Fruit fly (Drosophila melanogaster) whole organism, embryonic: ENCODE data around the gene cv-c.

ENCODE experiments used
- ATbp ChIP-seq: fragments of 200-800 bp; sonication (Bioruptor generic); optimal IDR thresholded peaks from 2 replicates; lab custom pipeline; 2017; ENCODE audit warnings: missing biosample characterization, mild to moderate bottlenecking, missing genetic modification characterization, missing genetic modification reagents
- Asciz ChIP-seq: fragments of 200-800 bp; sonication (Bioruptor generic); optimal IDR thresholded peaks from 2 replicates; lab custom pipeline; 2017; ENCODE audit warnings: missing biosample characterization, mild to moderate bottlenecking, missing genetic modification characterization, missing genetic modification reagents
- Bgb ChIP-seq: fragments of 200-800 bp; sonication (Bioruptor generic); IDR thresholded peaks from 2 replicates; pipeline ENCODE4 v1.3.6; 2022; ENCODE audit warnings: missing biosample characterization, missing genetic modification characterization; ENCODE audit not compliant: partially characterized antibody
- Blimp-1 ChIP-seq: fragments of 200-800 bp; sonication (Bioruptor generic); optimal IDR thresholded peaks from 3 replicates; lab custom pipeline; 2018; ENCODE audit warnings: missing biosample characterization, missing genetic modification characterization, mild to moderate bottlenecking, moderate library complexity, missing genetic modification reagents
- CG12071 ChIP-seq: fragments of 200-800 bp; sonication (Bioruptor generic); optimal IDR thresholded peaks from 3 replicates; lab custom pipeline; 2018; ENCODE audit warnings: missing biosample characterization, mild to moderate bottlenecking, missing genetic modification characterization
- CG13296 ChIP-seq: fragments of 200-800 bp; sonication (Bioruptor generic); optimal IDR thresholded peaks from 3 replicates; lab custom pipeline; 2018; ENCODE audit warnings: missing biosample characterization, mild to moderate bottlenecking, missing genetic modification characterization
- CG15514 ChIP-seq: fragments of 200-800 bp; sonication (Bioruptor generic); optimal IDR thresholded peaks from 3 replicates; lab custom pipeline; 2017; ENCODE audit warnings: missing biosample characterization, missing genetic modification characterization, mild to moderate bottlenecking, moderate library complexity, missing genetic modification reagents
- CG18599 ChIP-seq: fragments of 200-800 bp; sonication (Bioruptor generic); optimal IDR thresholded peaks from 3 replicates; lab custom pipeline; 2017; ENCODE audit warnings: missing biosample characterization, missing genetic modification characterization, mild to moderate bottlenecking, moderate library complexity, missing genetic modification reagents
- CG3281 ChIP-seq: fragments of 200-800 bp; sonication (Bioruptor generic); optimal IDR thresholded peaks from 3 replicates; lab custom pipeline; 2017; ENCODE audit warnings: missing biosample characterization, mild to moderate bottlenecking, missing genetic modification characterization
- CG3407 ChIP-seq: fragments of 200-800 bp; sonication (Bioruptor generic); optimal IDR thresholded peaks from 2 replicates; lab custom pipeline; 2018; ENCODE audit warnings: missing biosample characterization, mild to moderate bottlenecking, missing genetic modification characterization
- CG34422 ChIP-seq: fragments of 200-800 bp; sonication (Bioruptor generic); IDR thresholded peaks from 3 replicates; pipeline ENCODE4 v1.3.6; 2022; ENCODE audit warnings: missing biosample characterization, missing genetic modification characterization
- CG4282 ChIP-seq: fragments of 200-800 bp; sonication (Bioruptor generic); optimal IDR thresholded peaks from 2 replicates; lab custom pipeline; 2016; ENCODE audit warnings: missing biosample characterization, missing genetic modification characterization
- CG4404 ChIP-seq: fragments of 200-800 bp; sonication (Bioruptor generic); IDR thresholded peaks from 2 replicates; pipeline ENCODE4 v1.3.6; 2022; ENCODE audit warnings: missing biosample characterization, missing genetic modification characterization
- CG6765 ChIP-seq: fragments of 200-800 bp; sonication (Bioruptor generic); optimal IDR thresholded peaks from 3 replicates; lab custom pipeline; 2017; ENCODE audit warnings: missing biosample characterization, mild to moderate bottlenecking, missing genetic modification characterization
- CG6813 ChIP-seq: fragments of 200-800 bp; sonication (Bioruptor generic); optimal IDR thresholded peaks from 2 replicates; lab custom pipeline; 2017; ENCODE audit warnings: missing biosample characterization, missing genetic modification characterization, mild to moderate bottlenecking, moderate library complexity, missing genetic modification reagents
- CG8290 ChIP-seq, 3 experiments: fragments of 200-800 bp; sonication (Bioruptor generic); optimal IDR thresholded peaks; 2 replicates each; lab custom pipeline; 2016 to 2019; ENCODE audit warnings: missing biosample characterization in 3 of 3, missing genetic modification characterization in 3 of 3, mild to moderate bottlenecking in 2 of 3, moderate library complexity in 1 of 3
- MTF-1 ChIP-seq: fragments of 200-800 bp; sonication (Bioruptor generic); optimal IDR thresholded peaks from 2 replicates; lab custom pipeline; 2018; ENCODE audit warnings: missing biosample characterization, mild to moderate bottlenecking, missing genetic modification characterization, borderline replicate concordance
- Ptx1 ChIP-seq: fragments of 200-800 bp; sonication (Bioruptor generic); IDR thresholded peaks from 2 replicates; pipeline ENCODE4 v1.3.6; 2022; ENCODE audit warnings: missing biosample characterization, missing genetic modification characterization
- Sox102F ChIP-seq: fragments of 200-800 bp; sonication (Bioruptor generic); optimal IDR thresholded peaks from 2 replicates; lab custom pipeline; 2018; ENCODE audit warnings: missing biosample characterization, mild to moderate bottlenecking, missing genetic modification characterization, moderate library complexity
- Spps ChIP-seq: fragments of 200-800 bp; sonication (Bioruptor generic); optimal IDR thresholded peaks from 2 replicates; lab custom pipeline; 2018; ENCODE audit warnings: missing biosample characterization, mild to moderate bottlenecking, missing genetic modification characterization
- bsh ChIP-seq, 2 experiments: fragments of 200-800 bp; sonication (Bioruptor generic); optimal IDR thresholded peaks; 2 replicates each; lab custom pipeline; 2017 to 2018; ENCODE audit warnings: mild to moderate bottlenecking in 2 of 2, missing biosample characterization in 2 of 2, missing genetic modification characterization in 2 of 2, moderate library complexity in 1 of 2
- cato ChIP-seq: fragments of 200-800 bp; sonication (Bioruptor generic); optimal IDR thresholded peaks from 2 replicates; lab custom pipeline; 2016; ENCODE audit warnings: missing biosample characterization, missing genetic modification characterization, borderline replicate concordance
- caup ChIP-seq: fragments of 200-800 bp; sonication (Bioruptor generic); optimal IDR thresholded peaks from 3 replicates; lab custom pipeline; 2017; ENCODE audit warnings: missing biosample characterization, mild to moderate bottlenecking, missing genetic modification characterization, moderate library complexity; ENCODE audit not compliant: severe bottlenecking
- ci ChIP-seq: fragments of 200-800 bp; sonication (Bioruptor generic); IDR thresholded peaks from 3 replicates; pipeline ENCODE4 v1.3.6; 2022; ENCODE audit warnings: missing biosample characterization, missing genetic modification characterization
- grau ChIP-seq: fragments of 200-800 bp; optimal IDR thresholded peaks from 3 replicates; lab custom pipeline; 2019; ENCODE audit warnings: missing biosample characterization, mild to moderate bottlenecking, missing genetic modification characterization, moderate library complexity
- inv ChIP-seq: fragments of 200-800 bp; sonication (Bioruptor generic); IDR thresholded peaks from 2 replicates; pipeline ENCODE4 v1.3.6; 2022; ENCODE audit warnings: missing biosample characterization, missing genetic modification characterization; ENCODE audit not compliant: partially characterized antibody
- jumu ChIP-seq: fragments of 200-800 bp; sonication (Bioruptor generic); optimal IDR thresholded peaks from 3 replicates; lab custom pipeline; 2016; ENCODE audit warnings: missing biosample characterization, missing genetic modification characterization
- lab ChIP-seq: fragments of 200-800 bp; sonication (Bioruptor generic); optimal IDR thresholded peaks from 3 replicates; lab custom pipeline; 2017; ENCODE audit warnings: missing biosample characterization, missing genetic modification characterization, mild to moderate bottlenecking, moderate library complexity, missing genetic modification reagents
- onecut ChIP-seq: fragments of 200-800 bp; sonication (Bioruptor generic); IDR thresholded peaks from 2 replicates; pipeline ENCODE4 v1.3.6; 2022; ENCODE audit warnings: missing biosample characterization, missing genetic modification characterization
- p53 ChIP-seq: fragments of 200-800 bp; sonication (Bioruptor generic); optimal IDR thresholded peaks from 2 replicates; lab custom pipeline; 2016; ENCODE audit warnings: missing biosample characterization, missing genetic modification characterization
- ro ChIP-seq: fragments of 200-800 bp; sonication (Bioruptor generic); IDR thresholded peaks from 2 replicates; pipeline ENCODE4 v1.3.6; 2022; ENCODE audit warnings: missing biosample characterization, missing genetic modification characterization
- run ChIP-seq: fragments of 200-800 bp; sonication (Bioruptor generic); optimal IDR thresholded peaks from 3 replicates; lab custom pipeline; 2018; ENCODE audit warnings: missing biosample characterization, mild to moderate bottlenecking, missing genetic modification characterization
- scrt ChIP-seq: fragments of 200-800 bp; sonication (Bioruptor generic); optimal IDR thresholded peaks from 2 replicates; lab custom pipeline; 2018; ENCODE audit warnings: missing biosample characterization, mild to moderate bottlenecking, missing genetic modification characterization, moderate library complexity
- sens ChIP-seq: fragments of 200-800 bp; sonication (Bioruptor generic); peaks from one replicate; lab custom pipeline; 2016; ENCODE audit warnings: missing biosample characterization, missing genetic modification characterization
- tll ChIP-seq, 2 experiments: fragments of 200-800 bp in 1 of 2; fragments of >200 bp in 1 of 2; sonication (Bioruptor generic) in 1 of 2; optimal IDR thresholded peaks; 2 replicates each; lab custom pipeline; 2017 to 2019; ENCODE audit warnings: missing biosample characterization in 2 of 2, missing genetic modification characterization in 2 of 2, mild to moderate bottlenecking in 1 of 2, moderate library complexity in 1 of 2
- unpg ChIP-seq: fragments of 200-800 bp; sonication (Bioruptor generic); optimal IDR thresholded peaks from 3 replicates; lab custom pipeline; 2018; ENCODE audit warnings: missing biosample characterization, mild to moderate bottlenecking, missing genetic modification characterization, moderate library complexity
- z ChIP-seq: fragments of 200-800 bp; sonication (Bioruptor generic); IDR thresholded peaks from 3 replicates; pipeline ENCODE4 v1.3.6; 2022; ENCODE audit warnings: missing biosample characterization, missing genetic modification characterization
- zen2 ChIP-seq: fragments of 200-800 bp; sonication (Bioruptor generic); IDR thresholded peaks from 3 replicates; pipeline ENCODE4 v1.3.6; 2022; ENCODE audit warnings: missing biosample characterization, missing genetic modification characterization; ENCODE audit not compliant: partially characterized antibody
- zfh2 ChIP-seq: fragments of 200-800 bp; sonication (Bioruptor generic); optimal IDR thresholded peaks from 2 replicates; lab custom pipeline; 2016; ENCODE audit warnings: missing biosample characterization, missing genetic modification characterization

Gene cv-c

DNA sequence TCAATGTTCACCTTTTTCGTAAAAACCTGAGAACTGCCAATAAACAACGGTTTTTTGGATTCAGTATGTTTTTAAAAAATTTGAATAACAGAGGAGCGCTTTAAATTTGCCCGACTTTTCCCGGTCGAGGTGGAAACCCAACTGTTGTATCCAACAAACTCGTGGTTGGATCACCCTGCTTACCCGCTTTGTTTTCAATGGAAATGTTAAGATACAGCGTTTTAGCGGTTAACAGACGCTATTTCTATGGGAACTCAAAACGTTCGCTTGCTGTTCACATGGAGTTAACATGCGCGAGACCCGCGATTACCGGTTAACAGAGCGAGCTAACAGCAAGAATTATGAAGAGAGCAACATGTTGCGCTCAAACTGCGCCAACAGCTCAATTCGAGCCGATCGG lies at the start of gene cv-c (continued):
- TF ChIP-seq bsh (GFP tag; optimal IDR thresholded peaks at IDR 0.05; lab: Kevin White, UChicago) (peak in 1 of 2 experiments; percentile 0), CG34422 (GFP tag; lab: Robert Waterston, UW) (peak; percentile 31; the same call in 1 of the 3 replicates), CG4282 (GFP tag; lab: Kevin White, UChicago) (no peak), caup (GFP tag; lab: Kevin White, UChicago) (peak; percentile 21), ci (GFP tag; lab: Robert Waterston, UW) (peak; percentile 39; the same call in 1 of the 3 replicates), p53 (no peak)

DNA sequence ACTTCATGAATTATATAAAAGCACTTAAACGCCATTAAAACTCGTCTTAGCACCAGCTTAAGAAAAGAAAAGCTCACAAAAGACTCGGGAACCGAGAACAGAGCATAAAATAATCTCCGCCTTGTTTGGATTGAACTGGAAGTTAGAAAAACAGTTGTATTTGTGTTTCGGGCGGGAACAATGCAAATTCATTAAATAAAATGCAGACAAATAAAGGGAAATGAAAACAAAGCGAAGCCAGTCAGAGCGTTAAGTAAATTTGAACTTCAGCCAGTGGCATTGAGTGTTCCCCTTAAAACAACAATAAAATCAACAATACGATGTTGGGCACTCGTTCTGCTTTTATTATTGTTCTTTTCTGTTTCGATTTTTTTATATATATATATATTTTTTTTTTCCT lies 45.1 kb upstream of the cv-c start:
- TF ChIP-seq CG15514 (GFP tag; lab: Kevin White, UChicago) (peak; percentile 42), CG3407 (GFP tag; lab: Kevin White, UChicago) (peak; percentile 10), run (no peak), ro (GFP tag; lab: Robert Waterston, UW) (no peak), Asciz (GFP tag; lab: Kevin White, UChicago) (peak; percentile 50), Sox102F (GFP tag; lab: Kevin White, UChicago) (peak; percentile 12), inv (GFP tag; lab: Robert Waterston, UW) (no peak), sens (GFP tag; lab: Kevin White, UChicago) (peak; percentile 6), CG18599 (peak; percentile 42), CG6813 (GFP tag; lab: Kevin White, UChicago) (peak; percentile 43), Spps (tag; lab: Kevin White, UChicago) (no peak), caup (GFP tag; lab: Kevin White, UChicago) (peak; percentile 7), CG12071 (GFP tag; lab: Kevin White, UChicago) (peak; percentile 21), lab (GFP tag; lab: Kevin White, UChicago) (peak; percentile 58), ATbp (peak; percentile 16), Ptx1 (GFP tag; lab: Robert Waterston, UW) (no peak), CG3281 (GFP tag; lab: Kevin White, UChicago) (peak; percentile 23), scrt (GFP tag; lab: Kevin White, UChicago) (peak; percentile 8), tll (GFP tag; optimal IDR thresholded peaks at IDR 0.05; lab: Kevin White, UChicago) (no peak)

DNA sequence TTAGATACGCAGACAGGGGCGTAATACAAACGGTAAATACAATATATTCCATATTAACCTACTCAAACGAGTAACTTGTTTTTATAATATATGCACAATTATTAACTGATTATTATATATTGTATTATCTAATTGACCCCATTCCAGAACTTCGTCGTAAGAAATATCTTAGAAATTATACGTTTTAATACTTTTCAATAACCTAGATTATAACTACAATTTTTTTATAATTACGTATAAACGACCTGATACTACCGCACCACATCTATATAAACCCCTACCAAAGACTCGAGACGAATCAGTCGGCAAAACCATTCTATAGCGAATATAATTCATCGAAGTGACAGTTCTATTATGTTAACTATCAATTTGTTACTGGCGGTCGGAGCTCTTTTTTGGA lies 39.2 kb upstream of the cv-c start, which contains the start of gene Cyp313a1:
TSS of gene Cyp313a1 (plus strand) at position 301 of the 400 bp plus-strand sequence.
- TF ChIP-seq sens (GFP tag; lab: Kevin White, UChicago) (no peak), CG12071 (GFP tag; lab: Kevin White, UChicago) (no peak), Bgb (GFP tag; lab: Robert Waterston, UW) (no peak), Blimp-1 (GFP tag; lab: Kevin White, UChicago) (no peak), jumu (no peak), z (GFP tag; lab: Robert Waterston, UW) (no peak), CG6765 (GFP tag; lab: Kevin White, UChicago) (no peak), cato (no peak), unpg (GFP tag; lab: Kevin White, UChicago) (no peak), zfh2 (no peak), CG4404 (GFP tag; lab: Robert Waterston, UW) (no peak), MTF-1 (GFP tag; lab: Kevin White, UChicago) (no peak), onecut (GFP tag; lab: Robert Waterston, UW) (no peak), CG8290 (GFP tag; optimal IDR thresholded peaks at IDR 0.05; lab: Kevin White, UChicago) (no peak), CG8290 (tag; optimal IDR thresholded peaks at IDR 0.05; lab: Kevin White, UChicago) (no peak), grau (tag; lab: Kevin White, UChicago) (no peak), zen2 (GFP tag; lab: Robert Waterston, UW) (no peak), ATbp (no peak), CG13296 (GFP tag; lab: Kevin White, UChicago) (no peak)
